Fruit fly (Drosophila melanogaster) whole organism, embryonic: Measurements from ENCODE around the gene Eip63F-1.

Source experiments
- BEAF-32 ChIP-seq: fragments of 200-800 bp; sonication (Bioruptor generic); optimal IDR thresholded peaks from 3 replicates; lab custom pipeline; 2017; ENCODE audit warnings: missing biosample characterization, missing genetic modification characterization, mild to moderate bottlenecking, moderate library complexity, missing genetic modification reagents
- CG10462 ChIP-seq: fragments of 200-800 bp; sonication (Bioruptor generic); optimal IDR thresholded peaks from 2 replicates; lab custom pipeline; 2016; ENCODE audit warnings: missing biosample characterization, missing genetic modification characterization
- CG10543 ChIP-seq: fragments of 200-800 bp; sonication (Bioruptor generic); optimal IDR thresholded peaks from 3 replicates; lab custom pipeline; 2017; ENCODE audit warnings: missing biosample characterization, mild to moderate bottlenecking, missing genetic modification characterization, moderate library complexity
- CG12236 ChIP-seq: fragments of 200-800 bp; sonication (Bioruptor generic); optimal IDR thresholded peaks from 2 replicates; lab custom pipeline; 2016; ENCODE audit warnings: missing biosample characterization, missing genetic modification characterization
- CG13123 ChIP-seq: fragments of 200-800 bp; sonication (Bioruptor generic); optimal IDR thresholded peaks from 2 replicates; lab custom pipeline; 2016; ENCODE audit warnings: missing biosample characterization, missing genetic modification characterization
- CG13775 ChIP-seq: fragments of 200-800 bp; sonication (Bioruptor generic); optimal IDR thresholded peaks from 3 replicates; lab custom pipeline; 2017; ENCODE audit warnings: missing biosample characterization, mild to moderate bottlenecking, missing genetic modification characterization
- CG14050 ChIP-seq: fragments of 200-800 bp; sonication (Bioruptor generic); IDR thresholded peaks from 3 replicates; pipeline ENCODE4 v1.3.6; 2022; ENCODE audit warnings: missing biosample characterization, missing genetic modification characterization
- CG2199 ChIP-seq: fragments of 200-800 bp; sonication (Bioruptor generic); IDR thresholded peaks from 3 replicates; pipeline ENCODE4 v1.3.6; 2022; ENCODE audit warnings: missing biosample characterization, missing genetic modification characterization
- CG2202 ChIP-seq: fragments of 200-800 bp; sonication (Bioruptor generic); optimal IDR thresholded peaks from 2 replicates; lab custom pipeline; 2018; ENCODE audit warnings: missing biosample characterization, mild to moderate bottlenecking, missing genetic modification characterization
- CG34376 ChIP-seq: fragments of 200-800 bp; sonication (Bioruptor generic); optimal IDR thresholded peaks from 2 replicates; lab custom pipeline; 2018; ENCODE audit warnings: missing biosample characterization, mild to moderate bottlenecking, missing genetic modification characterization
- CG4424 ChIP-seq: fragments of 200-800 bp; sonication (Bioruptor generic); optimal IDR thresholded peaks from 3 replicates; lab custom pipeline; 2016; ENCODE audit warnings: missing biosample characterization, missing genetic modification characterization
- CG6175 ChIP-seq: fragments of 200-800 bp; sonication (Bioruptor generic); IDR thresholded peaks from 3 replicates; pipeline ENCODE4 v1.3.6; 2022; ENCODE audit warnings: missing biosample characterization, missing genetic modification characterization
- CG7372 ChIP-seq: fragments of 200-800 bp; sonication (Bioruptor generic); IDR thresholded peaks from 2 replicates; pipeline ENCODE4 v1.3.6; 2022; ENCODE audit warnings: missing biosample characterization, missing genetic modification characterization
- Dref ChIP-seq: fragments of 200-800 bp; sonication (Bioruptor generic); IDR thresholded peaks from 2 replicates; pipeline ENCODE4 v1.3.6; 2022; ENCODE audit warnings: missing biosample characterization, missing genetic modification characterization
- Ets65A ChIP-seq: fragments of 200-800 bp; sonication (Bioruptor generic); peaks from one replicate; lab custom pipeline; 2016; ENCODE audit warnings: missing biosample characterization, missing genetic modification characterization
- Fer3 ChIP-seq: fragments of 200-800 bp; sonication (Bioruptor generic); optimal IDR thresholded peaks from 2 replicates; lab custom pipeline; 2018; ENCODE audit warnings: missing biosample characterization, mild to moderate bottlenecking, missing genetic modification characterization, moderate library complexity
- GATAe ChIP-seq: fragments of 200-800 bp; sonication (Bioruptor generic); conservative IDR thresholded peaks from 2 replicates; pipeline ENCODE4 v1.3.6; 2022; ENCODE audit warnings: missing biosample characterization, missing genetic modification characterization
- Gug ChIP-seq: fragments of 200-800 bp; sonication (Bioruptor generic); IDR thresholded peaks from 4 replicates; pipeline ENCODE4 v1.3.6; 2022; ENCODE audit warnings: missing biosample characterization, missing genetic modification characterization
- HLH4C ChIP-seq: fragments of 200-800 bp; sonication (Bioruptor generic); IDR thresholded peaks from 3 replicates; pipeline ENCODE4 v1.3.6; 2022; ENCODE audit warnings: missing biosample characterization, missing genetic modification characterization; ENCODE audit not compliant: partially characterized antibody
- HLHmδ ChIP-seq: fragments of 200-800 bp; sonication (Bioruptor generic); optimal IDR thresholded peaks from 2 replicates; lab custom pipeline; 2018; ENCODE audit warnings: missing biosample characterization, mild to moderate bottlenecking, missing genetic modification characterization, moderate library complexity
- Sox100B ChIP-seq: fragments of 200-800 bp; sonication (Bioruptor generic); optimal IDR thresholded peaks from 3 replicates; lab custom pipeline; 2018; ENCODE audit warnings: missing biosample characterization, mild to moderate bottlenecking, missing genetic modification characterization
- Trl ChIP-seq, 3 experiments: fragments of >200 bp in 2 of 3; fragments of 200-800 bp in 1 of 3; sonication (Bioruptor generic) in 1 of 3; optimal IDR thresholded peaks; 2 replicates in 1 of 3; 3 replicates in 2 of 3; lab custom pipeline; 2016 to 2017; ENCODE audit warnings: missing biosample characterization in 1 of 3, missing genetic modification characterization in 1 of 3
- Xbp1 ChIP-seq: fragments of 200-800 bp; sonication (Bioruptor generic); optimal IDR thresholded peaks from 3 replicates; lab custom pipeline; 2016; ENCODE audit warnings: missing biosample characterization, mild to moderate bottlenecking, missing genetic modification characterization
- cwo ChIP-seq: fragments of 200-800 bp; sonication (Bioruptor generic); optimal IDR thresholded peaks from 3 replicates; lab custom pipeline; 2017; ENCODE audit warnings: missing biosample characterization, missing genetic modification characterization, mild to moderate bottlenecking, moderate library complexity, missing genetic modification reagents
- eve ChIP-seq, 2 experiments: fragments of >200 bp; optimal IDR thresholded peaks; 2 replicates each; lab custom pipeline; 2017; ENCODE audit warnings: missing biosample characterization in 2 of 2, missing genetic modification characterization in 2 of 2
- exex ChIP-seq: fragments of 200-800 bp; sonication (Bioruptor generic); optimal IDR thresholded peaks from 4 replicates; lab custom pipeline; 2018; ENCODE audit warnings: missing biosample characterization, mild to moderate bottlenecking, missing genetic modification characterization, moderate library complexity
- fru ChIP-seq: fragments of >200 bp; optimal IDR thresholded peaks from 2 replicates; lab custom pipeline; 2017
- gce ChIP-seq: fragments of 200-800 bp; sonication (Bioruptor generic); IDR thresholded peaks from 3 replicates; pipeline ENCODE4 v1.3.6; 2022; ENCODE audit warnings: missing biosample characterization, missing genetic modification characterization
- gcm2 ChIP-seq: fragments of 200-800 bp; sonication (Bioruptor generic); optimal IDR thresholded peaks from 2 replicates; lab custom pipeline; 2016; ENCODE audit warnings: missing biosample characterization, missing genetic modification characterization
- gem ChIP-seq: fragments of 200-800 bp; sonication (Bioruptor generic); optimal IDR thresholded peaks from 2 replicates; lab custom pipeline; 2019; ENCODE audit warnings: missing biosample characterization, mild to moderate bottlenecking, missing genetic modification characterization, moderate library complexity
- grn ChIP-seq: fragments of 200-800 bp; sonication (Bioruptor generic); optimal IDR thresholded peaks from 3 replicates; lab custom pipeline; 2017; ENCODE audit warnings: missing biosample characterization, missing genetic modification characterization
- knrl ChIP-seq: fragments of 200-800 bp; sonication (Bioruptor generic); IDR thresholded peaks from 3 replicates; pipeline ENCODE4 v1.3.6; 2022; ENCODE audit warnings: missing biosample characterization, missing genetic modification characterization; ENCODE audit not compliant: partially characterized antibody
- lab ChIP-seq: fragments of 200-800 bp; sonication (Bioruptor generic); optimal IDR thresholded peaks from 3 replicates; lab custom pipeline; 2017; ENCODE audit warnings: missing biosample characterization, missing genetic modification characterization, mild to moderate bottlenecking, moderate library complexity, missing genetic modification reagents
- lbe ChIP-seq: fragments of 200-800 bp; sonication (Bioruptor generic); optimal IDR thresholded peaks from 2 replicates; lab custom pipeline; 2016; ENCODE audit warnings: missing biosample characterization, mild to moderate bottlenecking, missing genetic modification characterization
- lmd ChIP-seq: fragments of 200-800 bp; sonication (Bioruptor generic); IDR thresholded peaks from 2 replicates; pipeline ENCODE4 v1.3.6; 2022; ENCODE audit warnings: missing biosample characterization, missing genetic modification characterization
- mirr ChIP-seq: fragments of 200-800 bp; sonication (Bioruptor generic); optimal IDR thresholded peaks from 3 replicates; lab custom pipeline; 2018; ENCODE audit warnings: missing biosample characterization, mild to moderate bottlenecking, missing genetic modification characterization
- odd ChIP-seq: fragments of 200-800 bp; sonication (Bioruptor generic); optimal IDR thresholded peaks from 2 replicates; lab custom pipeline; 2017; ENCODE audit warnings: missing biosample characterization, mild to moderate bottlenecking, missing genetic modification characterization
- prd ChIP-seq, 3 experiments: fragments of >200 bp in 2 of 3; fragments of 200-800 bp in 1 of 3; sonication (Bioruptor generic) in 1 of 3; optimal IDR thresholded peaks in 2 of 3; IDR thresholded peaks in 1 of 3; 2 replicates in 2 of 3; 3 replicates in 1 of 3; pipeline versions ENCODE4 v1.3.6 to Lab custom; 2017 to 2022; ENCODE audit warnings: missing biosample characterization in 1 of 3, missing genetic modification characterization in 1 of 3
- sens ChIP-seq: fragments of 200-800 bp; sonication (Bioruptor generic); peaks from one replicate; lab custom pipeline; 2016; ENCODE audit warnings: missing biosample characterization, missing genetic modification characterization
- slbo ChIP-seq: fragments of 200-800 bp; sonication (Bioruptor generic); IDR thresholded peaks from 2 replicates; pipeline ENCODE4 v1.3.6; 2022; ENCODE audit warnings: missing biosample characterization, missing genetic modification characterization
- sob ChIP-seq: fragments of 200-800 bp; sonication (Bioruptor generic); IDR thresholded peaks from 2 replicates; pipeline ENCODE4 v1.3.6; 2022; ENCODE audit warnings: missing biosample characterization, missing genetic modification characterization
- sug ChIP-seq: fragments of 200-800 bp; optimal IDR thresholded peaks from 2 replicates; lab custom pipeline; 2019; ENCODE audit warnings: missing biosample characterization, mild to moderate bottlenecking, missing genetic modification characterization, moderate library complexity
- tna ChIP-seq: fragments of 200-800 bp; sonication (Bioruptor generic); IDR thresholded peaks from 2 replicates; pipeline ENCODE4 v1.3.6; 2022; ENCODE audit warnings: missing biosample characterization, missing genetic modification characterization; ENCODE audit not compliant: partially characterized antibody
- z ChIP-seq: fragments of 200-800 bp; sonication (Bioruptor generic); IDR thresholded peaks from 3 replicates; pipeline ENCODE4 v1.3.6; 2022; ENCODE audit warnings: missing biosample characterization, missing genetic modification characterization

Eip63F-1 gene

dm6 chr3L:3925487-3925886, 9.9 kb downstream of the Eip63F-1 start (continued):
- TF ChIP-seq sug (tag; lab: Kevin White, UChicago) (peak; percentile 83), exex (tag; lab: Kevin White, UChicago) (peak; percentile 76), gem (no peak), fru (no peak), CG2199 (GFP tag; lab: Robert Waterston, UW) (no peak), HLH4C (GFP tag; lab: Robert Waterston, UW) (no peak), lab (GFP tag; lab: Kevin White, UChicago) (peak; percentile 41), CG13775 (GFP tag; lab: Kevin White, UChicago) (no peak), eve (GFP tag; optimal IDR thresholded peaks at IDR 0.05; lab: Kevin White, UChicago) (no peak), CG10543 (GFP tag; lab: Kevin White, UChicago) (no peak), odd (no peak), CG4424 (GFP tag; lab: Kevin White, UChicago) (no peak), CG13123 (GFP tag; lab: Kevin White, UChicago) (no peak)

dm6 chr3L:3923631-3924274, 11.7 kb downstream of the Eip63F-1 start:
- TF ChIP-seq mirr (peak; percentile 73), slbo (no peak), cwo (peak; percentile 12), grn (GFP tag; lab: Kevin White, UChicago) (peak; percentile 49), gce (GFP tag; lab: Robert Waterston, UW) (no peak), BEAF-32 (GFP tag; lab: Kevin White, UChicago) (no peak), GATAe (GFP tag; lab: Robert Waterston, UW) (peak; percentile 57; the same call in 1 of the 2 replicates), CG13123 (GFP tag; lab: Kevin White, UChicago) (no peak), CG34376 (peak; percentile 47), Fer3 (tag; lab: Kevin White, UChicago) (no peak), exex (tag; lab: Kevin White, UChicago) (peak; percentile 91)
- TF ChIP-seq, all 482 proteins: peak for 6

- TF ChIP-seq CG6175, result no peak
- TF ChIP-seq z (GFP tag; lab: Robert Waterston, UW), result no peak
- TF ChIP-seq CG2202 (tag; lab: Kevin White, UChicago), result no peak
- TF ChIP-seq CG12236, result no peak
- TF ChIP-seq tna (GFP tag; lab: Robert Waterston, UW), result no peak
- TF ChIP-seq knrl (GFP tag; lab: Robert Waterston, UW), result no peak
- no peak for TF ChIP-seq HLHmδ (GFP tag; lab: Kevin White, UChicago)
- TF ChIP-seq Dref (GFP tag; lab: Robert Waterston, UW), result no peak
- TF ChIP-seq CG7372, result peak; percentile 76
- TF ChIP-seq sob, result 0 out of 2 replicates have a peak, but pooled peaks have one; percentile 13
- TF ChIP-seq gcm2 (GFP tag; lab: Kevin White, UChicago), result no peak
- no peak for TF ChIP-seq lbe (GFP tag; lab: Kevin White, UChicago)
- TF ChIP-seq Gug (GFP tag; lab: Robert Waterston, UW), result no peak
- TF ChIP-seq CG14050 (GFP tag; lab: Robert Waterston, UW), result no peak
- no peak for TF ChIP-seq Sox100B (GFP tag; lab: Kevin White, UChicago)
- TF ChIP-seq Trl (optimal IDR thresholded peaks at IDR 0.05; lab: Kevin White, UChicago), result no peak
- TF ChIP-seq Trl (GFP tag; optimal IDR thresholded peaks at IDR 0.05; lab: Kevin White, UChicago), result no peak
- peak; percentile 92 for TF ChIP-seq Ets65A (GFP tag; lab: Kevin White, UChicago)
- no peak for TF ChIP-seq Xbp1 (GFP tag; lab: Kevin White, UChicago)
- TF ChIP-seq prd (optimal IDR thresholded peaks at IDR 0.05; lab: Kevin White, UChicago), result no peak
- TF ChIP-seq prd (GFP tag; IDR thresholded peaks at IDR 0.05; lab: Robert Waterston, UW), result no peak
- no peak for TF ChIP-seq CG10462 (GFP tag; lab: Kevin White, UChicago)
- TF ChIP-seq sens, result peak; percentile 15
- TF ChIP-seq lmd (GFP tag; lab: Robert Waterston, UW), result no peak
- TF ChIP-seq BEAF-32 (GFP tag; lab: Kevin White, UChicago), result no peak
These were observed 23.3 kb downstream of the Eip63F-1 start for dm6 chr3L:3912134-3912533.
